Worm (Caenorhabditis elegans) whole organism, late embryonic: ENCODE measurements around the gene vha-1.

ENCODE experiments used
- K09A11.1 ChIP-seq: sonication (generic microtip); optimal IDR thresholded peaks from 2 replicates; lab custom pipeline; 2017; ENCODE audit warnings: antibody characterized with exemption, mild to moderate bottlenecking, missing genetic modification characterization, missing compliant biosample characterization; ENCODE audit not compliant: insufficient read depth
- T23F11.4 ChIP-seq: fragments of 200-800 bp; sonication (Bioruptor generic); optimal IDR thresholded peaks from 2 replicates; lab custom pipeline; 2018; ENCODE audit warnings: mild to moderate bottlenecking, missing genetic modification characterization, missing compliant biosample characterization
- ahr-1 ChIP-seq: sonication (generic microtip); optimal IDR thresholded peaks from 2 replicates; lab custom pipeline; 2016; ENCODE audit warnings: missing genetic modification characterization, missing compliant biosample characterization
- ceh-19 ChIP-seq: fragments of 200-800 bp; sonication (Bioruptor generic); optimal IDR thresholded peaks from 2 replicates; lab custom pipeline; 2018; ENCODE audit warnings: mild to moderate bottlenecking, missing genetic modification characterization, missing compliant biosample characterization
- ceh-24 ChIP-seq: sonication (generic microtip); optimal IDR thresholded peaks from 2 replicates; lab custom pipeline; 2016; ENCODE audit warnings: mild to moderate bottlenecking, missing genetic modification characterization, missing compliant biosample characterization
- ceh-30 ChIP-seq: fragments of 150-350 bp; optimal IDR thresholded peaks from 2 replicates; lab custom pipeline; 2014; ENCODE audit warnings: missing biosample characterization, missing genetic modification characterization
- ceh-31 ChIP-seq: sonication (generic microtip); optimal IDR thresholded peaks from 2 replicates; lab custom pipeline; 2016; ENCODE audit warnings: missing genetic modification characterization, missing compliant biosample characterization
- ceh-34 ChIP-seq: sonication (generic microtip); optimal IDR thresholded peaks from 2 replicates; lab custom pipeline; 2016; ENCODE audit warnings: mild to moderate bottlenecking, missing genetic modification characterization, missing compliant biosample characterization
- ceh-45 ChIP-seq: fragments of 200-800 bp; sonication (Bioruptor generic); IDR thresholded peaks from 2 replicates; pipeline ENCODE4 v1.3.6; 2022; ENCODE audit warnings: missing genetic modification reagents, missing genetic modification characterization, missing compliant biosample characterization
- ceh-48 ChIP-seq: sonication (generic microtip); optimal IDR thresholded peaks from 2 replicates; lab custom pipeline; 2016; ENCODE audit warnings: missing genetic modification characterization, inconsistent platforms, missing compliant biosample characterization
- ceh-6 ChIP-seq: fragments of 200-800 bp; sonication (Bioruptor generic); optimal IDR thresholded peaks from 2 replicates; lab custom pipeline; 2018; ENCODE audit warnings: mild to moderate bottlenecking, missing genetic modification characterization, missing compliant biosample characterization
- ceh-9 ChIP-seq: sonication (generic microtip); optimal IDR thresholded peaks from 2 replicates; lab custom pipeline; 2016; ENCODE audit warnings: mild to moderate bottlenecking, missing genetic modification characterization, inconsistent platforms, missing compliant biosample characterization
- che-1 ChIP-seq: sonication (generic microtip); optimal IDR thresholded peaks from 2 replicates; lab custom pipeline; 2016; ENCODE audit warnings: mild to moderate bottlenecking, missing genetic modification characterization, missing compliant biosample characterization
- dmd-4 ChIP-seq: sonication (generic microtip); optimal IDR thresholded peaks from 2 replicates; lab custom pipeline; 2016; ENCODE audit warnings: borderline replicate concordance, missing genetic modification characterization, missing compliant biosample characterization
- dve-1 ChIP-seq: sonication (generic microtip); optimal IDR thresholded peaks from 2 replicates; lab custom pipeline; 2017; ENCODE audit warnings: antibody characterized with exemption, mild to moderate bottlenecking, missing genetic modification characterization, missing compliant biosample characterization
- elt-2 ChIP-seq: sonication (generic microtip); optimal IDR thresholded peaks from 2 replicates; lab custom pipeline; 2016; ENCODE audit warnings: missing genetic modification reagents, missing genetic modification characterization, missing compliant biosample characterization
- eyg-1 ChIP-seq: sonication (generic microtip); optimal IDR thresholded peaks from 2 replicates; lab custom pipeline; 2016; ENCODE audit warnings: missing genotype, missing genetic modification characterization, missing compliant biosample characterization
- fkh-10 ChIP-seq: fragments of 150-350 bp; optimal IDR thresholded peaks from 2 replicates; lab custom pipeline; 2014; ENCODE audit warnings: missing biosample characterization, missing genetic modification reagents, missing genetic modification characterization
- gmeb-2 ChIP-seq: sonication (generic microtip); optimal IDR thresholded peaks from 2 replicates; lab custom pipeline; 2016; ENCODE audit warnings: missing genetic modification characterization, inconsistent platforms, missing compliant biosample characterization
- hlh-13 ChIP-seq: fragments of 200-800 bp; sonication (Bioruptor generic); optimal IDR thresholded peaks from 2 replicates; lab custom pipeline; 2018; ENCODE audit warnings: mild to moderate bottlenecking, missing genetic modification characterization, missing compliant biosample characterization
- hlh-6 ChIP-seq: sonication (generic microtip); optimal IDR thresholded peaks from 2 replicates; lab custom pipeline; 2016; ENCODE audit warnings: missing genotype, missing genetic modification characterization, missing compliant biosample characterization
- madf-2 ChIP-seq: sonication (generic microtip); optimal IDR thresholded peaks from 2 replicates; lab custom pipeline; 2017; ENCODE audit warnings: missing genetic modification characterization, missing compliant biosample characterization
- nfya-1 ChIP-seq: sonication (generic microtip); optimal IDR thresholded peaks from 2 replicates; lab custom pipeline; 2017; ENCODE audit warnings: missing genetic modification characterization, mild to moderate bottlenecking, missing compliant biosample characterization, antibody characterized with exemption, moderate library complexity
- nhr-11 ChIP-seq: fragments of 150-350 bp; optimal IDR thresholded peaks from 2 replicates; lab custom pipeline; 2014; ENCODE audit warnings: missing biosample characterization, missing genetic modification characterization
- pag-3 ChIP-seq: sonication (generic microtip); optimal IDR thresholded peaks from 2 replicates; lab custom pipeline; 2016; ENCODE audit warnings: missing compliant biosample characterization, missing genetic modification characterization, borderline replicate concordance
- pat-9 ChIP-seq: fragments of 200-800 bp; sonication (Bioruptor generic); optimal IDR thresholded peaks from 2 replicates; lab custom pipeline; 2018; ENCODE audit warnings: mild to moderate bottlenecking, missing genetic modification characterization, moderate library complexity, missing compliant biosample characterization
- pax-1 ChIP-seq: fragments of 150-350 bp; optimal IDR thresholded peaks from 2 replicates; lab custom pipeline; 2014; ENCODE audit warnings: missing biosample characterization, missing genetic modification characterization
- pha-2 ChIP-seq: sonication (generic microtip); optimal IDR thresholded peaks from 2 replicates; lab custom pipeline; 2017; ENCODE audit warnings: mild to moderate bottlenecking, missing genetic modification characterization, missing compliant biosample characterization
- pqm-1 ChIP-seq: sonication (generic microtip); optimal IDR thresholded peaks from 2 replicates; lab custom pipeline; 2016; ENCODE audit warnings: missing genetic modification characterization, missing compliant biosample characterization
- pros-1 ChIP-seq: fragments of 150-350 bp; optimal IDR thresholded peaks from 2 replicates; lab custom pipeline; 2014; ENCODE audit warnings: missing biosample characterization, missing genetic modification reagents, missing genetic modification characterization
- rnt-1 ChIP-seq: sonication (generic microtip); optimal IDR thresholded peaks from 2 replicates; lab custom pipeline; 2016; ENCODE audit warnings: missing genetic modification characterization, missing compliant biosample characterization
- sdc-2 ChIP-seq: sonication (generic microtip); optimal IDR thresholded peaks from 2 replicates; lab custom pipeline; 2016; ENCODE audit warnings: missing genotype, missing genetic modification characterization, missing compliant biosample characterization
- syd-9 ChIP-seq: sonication (generic microtip); optimal IDR thresholded peaks from 2 replicates; lab custom pipeline; 2016; ENCODE audit warnings: mild to moderate bottlenecking, missing genetic modification characterization, moderate library complexity, missing compliant biosample characterization
- tbx-2 ChIP-seq: sonication (generic microtip); optimal IDR thresholded peaks from 2 replicates; lab custom pipeline; 2016; ENCODE audit warnings: missing genetic modification characterization, missing compliant biosample characterization
- unc-3 ChIP-seq, 2 experiments: fragments of 200-800 bp in 1 of 2; sonication (Bioruptor generic) in 1 of 2; sonication (generic microtip) in 1 of 2; conservative IDR thresholded peaks in 1 of 2; optimal IDR thresholded peaks in 1 of 2; 2 replicates each; pipeline versions ENCODE4 v1.3.6 to Lab custom; 2016 to 2022; ENCODE audit warnings: missing compliant biosample characterization in 2 of 2, missing genetic modification characterization in 2 of 2, missing genetic modification reagents in 1 of 2
- unc-42 ChIP-seq: sonication (generic microtip); optimal IDR thresholded peaks from 2 replicates; lab custom pipeline; 2016; ENCODE audit warnings: missing genotype, missing genetic modification characterization, missing compliant biosample characterization
- unc-55 ChIP-seq: sonication (generic microtip); optimal IDR thresholded peaks from 2 replicates; lab custom pipeline; 2017; ENCODE audit warnings: missing biosample characterization, missing genetic modification reagents, missing genetic modification characterization
- unc-86 ChIP-seq: sonication (generic microtip); optimal IDR thresholded peaks from 2 replicates; lab custom pipeline; 2016; ENCODE audit warnings: missing genetic modification characterization, missing compliant biosample characterization

Gene vha-1

DNA sequence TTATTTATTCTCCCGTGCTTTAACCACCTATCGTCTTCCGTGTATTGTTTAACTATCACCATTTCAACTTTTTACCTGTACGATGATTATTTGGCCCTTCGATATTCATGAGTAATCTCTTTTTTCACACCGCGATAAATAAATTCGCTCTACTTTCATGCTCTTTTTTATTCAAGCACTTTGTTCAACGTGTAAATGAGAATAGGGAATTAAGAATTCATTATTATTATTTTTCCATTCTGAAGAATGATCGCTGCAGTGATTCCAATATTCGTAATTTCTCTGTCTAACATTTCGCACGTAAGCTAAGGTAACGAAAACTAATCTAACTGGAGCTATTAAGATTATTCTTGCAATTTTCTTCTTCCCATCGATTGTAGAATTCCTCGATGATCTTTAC lies 32.4 kb upstream of the vha-1 start, which contains the start of gene T05G5.4:
Gene T05G5.4, plus strand, starts transcription at position 241 of the 400 bp plus-strand sequence.
- TF ChIP-seq hlh-13 (GFP tag; lab: Kevin White, UChicago) (no peak), eyg-1 (tag; lab: Kevin White, UChicago) (no peak), hlh-6 (tag; lab: Kevin White, UChicago) (no peak), ceh-34 (tag; lab: Kevin White, UChicago) (no peak), ceh-48 (tag; lab: Kevin White, UChicago) (no peak), T23F11.4 (GFP tag; lab: Kevin White, UChicago) (no peak), unc-55 (GFP tag; lab: Kevin White, UChicago) (no peak), gmeb-2 (tag; lab: Kevin White, UChicago) (no peak), ceh-45 (GFP tag; lab: Robert Waterston, UW) (no peak), syd-9 (no peak), che-1 (tag; lab: Kevin White, UChicago) (no peak), ceh-31 (tag; lab: Kevin White, UChicago) (no peak), ceh-9 (tag; lab: Kevin White, UChicago) (no peak), ceh-30 (tag; lab: Kevin White, UChicago) (no peak), ceh-24 (tag; lab: Kevin White, UChicago) (no peak), sdc-2 (tag; lab: Kevin White, UChicago) (no peak), dve-1 (tag; lab: Kevin White, UChicago) (no peak)

DNA sequence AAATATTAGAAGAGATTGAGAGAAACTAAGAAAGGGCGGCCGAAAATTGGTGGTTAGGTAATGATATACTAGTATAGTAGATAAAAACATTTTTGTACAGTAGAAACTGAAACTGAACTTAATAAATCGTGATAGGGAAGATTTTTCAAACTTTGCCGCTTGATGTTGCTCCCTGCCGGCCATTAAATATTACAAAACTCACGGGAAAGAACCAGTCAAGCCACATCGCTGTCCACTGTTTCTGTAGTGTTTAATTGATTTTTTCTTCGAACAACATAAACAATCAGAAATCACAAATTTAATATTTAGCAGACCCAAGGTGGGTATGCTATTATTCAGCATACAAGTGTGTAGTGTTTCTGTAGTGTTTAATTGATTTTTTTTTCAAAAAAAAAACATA lies 30.0 kb upstream of the vha-1 start, which contains the start of gene T05G5.5:
Gene T05G5.5, minus strand, starts transcription at position 359 of the 400 bp plus-strand sequence.
- TF ChIP-seq pag-3 (tag; lab: Kevin White, UChicago) (no peak), K09A11.1 (tag; lab: Kevin White, UChicago) (no peak), unc-86 (tag; lab: Kevin White, UChicago) (no peak), ahr-1 (tag; lab: Kevin White, UChicago) (no peak), pros-1 (no peak), unc-42 (tag; lab: Kevin White, UChicago) (no peak), hlh-13 (GFP tag; lab: Kevin White, UChicago) (no peak), nhr-11 (no peak), pax-1 (tag; lab: Kevin White, UChicago) (no peak), rnt-1 (tag; lab: Kevin White, UChicago) (no peak), tbx-2 (tag; lab: Kevin White, UChicago) (no peak), pqm-1 (tag; lab: Kevin White, UChicago) (no peak)

DNA sequence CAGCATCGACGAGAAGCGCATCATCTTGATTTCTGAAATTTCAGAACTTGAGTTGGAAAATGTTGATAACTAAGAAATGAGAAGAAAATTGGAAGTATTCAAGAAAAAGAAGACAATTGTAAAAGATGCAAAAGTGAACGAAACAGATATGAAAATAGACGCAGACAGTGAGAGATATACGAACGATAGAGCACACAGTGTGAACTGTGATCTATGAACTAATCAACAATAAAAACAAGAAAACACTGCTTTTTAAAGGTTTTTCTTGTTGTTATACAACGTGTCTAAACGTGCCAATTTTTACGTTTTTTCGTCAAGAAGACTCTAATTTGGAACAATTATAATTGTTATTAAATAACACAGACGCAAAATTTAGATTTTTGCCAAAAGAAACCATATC lies 28.2 kb upstream of the vha-1 start, which contains the start of gene ech-6:
Gene ech-6, minus strand, starts transcription at position 32 of the 400 bp plus-strand sequence.
- no peak for TF ChIP-seq K09A11.1 (tag; lab: Kevin White, UChicago)
- TF ChIP-seq, all 69 proteins: peak for 0

DNA sequence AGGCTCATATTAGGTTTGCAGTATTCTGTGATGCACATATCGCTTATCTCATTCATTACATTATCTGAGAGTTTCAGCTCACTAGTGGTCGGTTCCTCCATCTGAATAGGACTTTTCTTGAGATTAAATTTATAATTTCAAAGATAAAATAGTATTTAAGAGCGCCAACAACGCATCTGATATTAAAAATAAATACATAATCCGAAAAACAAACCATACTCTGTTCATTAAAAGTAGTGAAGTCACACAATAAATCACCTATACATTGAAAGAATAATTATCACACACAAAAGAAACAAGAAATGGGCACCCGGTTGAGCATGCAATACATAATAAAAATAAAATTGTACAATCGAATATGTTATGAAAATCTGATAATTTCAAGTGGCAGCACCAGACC lies 23.6 kb upstream of the vha-1 start, which contains the start of gene vps-53:
Gene vps-53, minus strand, starts transcription at position 101 of the 400 bp plus-strand sequence.
- TF ChIP-seq syd-9 (no peak), ceh-31 (tag; lab: Kevin White, UChicago) (no peak), ceh-34 (tag; lab: Kevin White, UChicago) (no peak), dmd-4 (tag; lab: Kevin White, UChicago) (no peak), ceh-24 (tag; lab: Kevin White, UChicago) (no peak), T23F11.4 (GFP tag; lab: Kevin White, UChicago) (no peak), pha-2 (tag; lab: Kevin White, UChicago) (no peak), unc-3 (GFP tag; conservative IDR thresholded peaks at IDR 0.05; lab: Robert Waterston, UW) (no peak), unc-3 (tag; optimal IDR thresholded peaks at IDR 0.05; lab: Kevin White, UChicago) (no peak), pat-9 (tag; lab: Kevin White, UChicago) (no peak), ceh-19 (GFP tag; lab: Kevin White, UChicago) (no peak), madf-2 (tag; lab: Kevin White, UChicago) (no peak), elt-2 (tag; lab: Kevin White, UChicago) (no peak), nfya-1 (tag; lab: Kevin White, UChicago) (no peak), ceh-6 (GFP tag; lab: Kevin White, UChicago) (no peak), fkh-10 (no peak), nhr-11 (no peak), ceh-9 (tag; lab: Kevin White, UChicago) (no peak)
